Fruit fly (Drosophila melanogaster): ENCODE data around the gene CG4576.

DNA sequence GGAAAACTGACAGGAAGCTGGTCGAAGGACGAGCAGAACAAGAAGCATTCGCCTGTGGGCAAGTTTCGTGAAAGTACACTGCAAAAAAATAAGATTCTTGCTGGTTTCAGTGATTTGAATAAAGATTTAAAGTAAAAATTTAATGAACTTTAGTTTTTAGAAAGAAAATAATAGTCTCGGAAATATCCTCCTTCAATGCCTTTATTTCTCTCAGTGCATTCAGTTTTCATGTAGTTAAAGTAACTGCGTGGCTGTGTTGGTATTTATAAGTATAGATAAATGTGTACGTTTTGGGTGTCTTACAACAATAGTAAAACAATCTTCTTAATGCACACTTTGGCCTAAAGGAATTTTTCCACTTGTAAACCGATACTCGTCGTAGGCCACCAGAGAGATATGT is 41.2 kb upstream of the CG4576 start:
- TF ChIP-seq Dll (optimal IDR thresholded peaks at IDR 0.05) (no peak), EcR (GFP tag; optimal IDR thresholded peaks at IDR 0.05) (no peak), usp (GFP tag; optimal IDR thresholded peaks at IDR 0.05) (no peak), CG8478 (optimal IDR thresholded peaks at IDR 0.05) (no peak), pan (optimal IDR thresholded peaks at IDR 0.05) (no peak), psq (optimal IDR thresholded peaks at IDR 0.05) (no peak)
